Comparison of ENCODE assay signal across 1 fruit fly cellular context in genomic region chr3R:24810844-24811625, dm6.
A peak's percentile ranks its signal among the peaks of the same experiment; 100 is the strongest.
TF ChIP-seq lines count a peak whose summit lies in the region.

No protein-coding gene starts in this region.

TF ChIP-seq in whole organism, embryonic, 481 proteins besides CTCF, POLR2A, EP300 and RAD21 (continued from another document and continues in another):
- TF ChIP-seq CG10959 (GFP tag; IDR thresholded peaks at IDR 0.05; lab: Robert Waterston, UW) = peak; percentile 58; the same call in 1 of the 2 replicates
- TF ChIP-seq TFAM (GFP tag; optimal IDR thresholded peaks at IDR 0.05; lab: Kevin White, UChicago) = peak; percentile 41
- TF ChIP-seq CG18476 (GFP tag; optimal IDR thresholded peaks at IDR 0.05; lab: Kevin White, UChicago) = peak; percentile 83
- peak; percentile 88 for TF ChIP-seq so (GFP tag; IDR thresholded peaks at IDR 0.05; lab: Robert Waterston, UW)
- TF ChIP-seq E2f2 (GFP tag; IDR thresholded peaks at IDR 0.05; lab: Robert Waterston, UW) = peak; percentile 66
- TF ChIP-seq Dip3 (GFP tag; optimal IDR thresholded peaks at IDR 0.05; lab: Kevin White, UChicago) = peak; percentile 93
- TF ChIP-seq CG10431 (GFP tag; optimal IDR thresholded peaks at IDR 0.05; lab: Kevin White, UChicago) = peak; percentile 54
- TF ChIP-seq CG17829 (tag; optimal IDR thresholded peaks at IDR 0.05; lab: Kevin White, UChicago) = peak; percentile 74
- peak; percentile 63 for TF ChIP-seq en (GFP tag; optimal IDR thresholded peaks at IDR 0.05; lab: Kevin White, UChicago)
- peak; percentile 71 for TF ChIP-seq sima (GFP tag; optimal IDR thresholded peaks at IDR 0.05; lab: Kevin White, UChicago)
- TF ChIP-seq CG8290 (GFP tag; optimal IDR thresholded peaks at IDR 0.05; lab: Kevin White, UChicago) = peak; percentile 8
- peak in 1 of 2 experiments; percentile 98 for TF ChIP-seq CG8290 (tag; optimal IDR thresholded peaks at IDR 0.05; lab: Kevin White, UChicago)
- TF ChIP-seq pb (GFP tag; optimal IDR thresholded peaks at IDR 0.05; lab: Kevin White, UChicago) = peak; percentile 74
- peak; percentile 78 for TF ChIP-seq ab (GFP tag; optimal IDR thresholded peaks at IDR 0.05; lab: Kevin White, UChicago)
- peak; percentile 72 for TF ChIP-seq CG18764 (GFP tag; optimal IDR thresholded peaks at IDR 0.05; lab: Kevin White, UChicago)
- TF ChIP-seq CG12659 (GFP tag; optimal IDR thresholded peaks at IDR 0.05; lab: Kevin White, UChicago) = peak; percentile 92
- peak; percentile 92 for TF ChIP-seq Hmr (GFP tag; optimal IDR thresholded peaks at IDR 0.05; lab: Kevin White, UChicago)
- TF ChIP-seq lola (GFP tag; optimal IDR thresholded peaks at IDR 0.05; lab: Kevin White, UChicago) = peak in 1 of 3 experiments; percentile 38
- TF ChIP-seq trem (tag; optimal IDR thresholded peaks at IDR 0.05; lab: Kevin White, UChicago) = peak; percentile 27
- peak; percentile 89 for TF ChIP-seq CG10366 (GFP tag; IDR thresholded peaks at IDR 0.05; lab: Robert Waterston, UW)
- peak; percentile 83 for TF ChIP-seq CG10274 (GFP tag; optimal IDR thresholded peaks at IDR 0.05; lab: Kevin White, UChicago)
- TF ChIP-seq Tbp (GFP tag; optimal IDR thresholded peaks at IDR 0.05; lab: Kevin White, UChicago) = no peak
- peak; percentile 73 for TF ChIP-seq CG12299 (tag; optimal IDR thresholded peaks at IDR 0.05; lab: Kevin White, UChicago)
- TF ChIP-seq ash1 (GFP tag; optimal IDR thresholded peaks at IDR 0.05; lab: Kevin White, UChicago) = peak; percentile 82
- TF ChIP-seq ttk (GFP tag; IDR thresholded peaks at IDR 0.05; lab: Robert Waterston, UW) = peak; percentile 77
- TF ChIP-seq CG2678 (tag; optimal IDR thresholded peaks at IDR 0.05; lab: Kevin White, UChicago) = peak; percentile 93
- TF ChIP-seq hbn (GFP tag; IDR thresholded peaks at IDR 0.05; lab: Robert Waterston, UW; ENCODE audit: partially characterized antibody) = no peak
- peak; percentile 90 for TF ChIP-seq Fer3 (tag; optimal IDR thresholded peaks at IDR 0.05; lab: Kevin White, UChicago)
- TF ChIP-seq aop (GFP tag; IDR thresholded peaks at IDR 0.05; lab: Robert Waterston, UW) = peak; percentile 79; the same call in 1 of the 2 replicates
- peak; percentile 81 for TF ChIP-seq Sox100B (GFP tag; optimal IDR thresholded peaks at IDR 0.05; lab: Kevin White, UChicago)
- TF ChIP-seq kni (GFP tag; optimal IDR thresholded peaks at IDR 0.05; lab: Kevin White, UChicago) = no peak
- TF ChIP-seq NfI (GFP tag; optimal IDR thresholded peaks at IDR 0.05; lab: Kevin White, UChicago) = peak; percentile 93
- peak; percentile 90 for TF ChIP-seq Xrp1 (GFP tag; IDR thresholded peaks at IDR 0.05; lab: Robert Waterston, UW)
- TF ChIP-seq da (GFP tag; optimal IDR thresholded peaks at IDR 0.05; lab: Kevin White, UChicago) = peak; percentile 68
- peak; percentile 91 for TF ChIP-seq gro (GFP tag; optimal IDR thresholded peaks at IDR 0.05; lab: Kevin White, UChicago)
- no peak for TF ChIP-seq cg (GFP tag; optimal IDR thresholded peaks at IDR 0.05; lab: Kevin White, UChicago)
- TF ChIP-seq Ssrp (tag; optimal IDR thresholded peaks at IDR 0.05; lab: Kevin White, UChicago) = peak; percentile 79
- peak; percentile 86 for TF ChIP-seq CG10209 (GFP tag; optimal IDR thresholded peaks at IDR 0.05; lab: Kevin White, UChicago)
- TF ChIP-seq luna (GFP tag; optimal IDR thresholded peaks at IDR 0.05; lab: Kevin White, UChicago) = peak; percentile 69
- TF ChIP-seq CG30020 (tag; optimal IDR thresholded peaks at IDR 0.05; lab: Kevin White, UChicago) = peak; percentile 41
- TF ChIP-seq pros (GFP tag; optimal IDR thresholded peaks at IDR 0.05; lab: Kevin White, UChicago) = no peak
- TF ChIP-seq Dbx (GFP tag; IDR thresholded peaks at IDR 0.05; lab: Robert Waterston, UW) = peak; percentile 90
- TF ChIP-seq CG13424 (tag; optimal IDR thresholded peaks at IDR 0.05; lab: Kevin White, UChicago) = peak; percentile 90
- peak; percentile 62 for TF ChIP-seq crc (GFP tag; optimal IDR thresholded peaks at IDR 0.05; lab: Kevin White, UChicago)
- peak; percentile 3 for TF ChIP-seq Hmx (GFP tag; optimal IDR thresholded peaks at IDR 0.05; lab: Kevin White, UChicago)
- TF ChIP-seq Xbp1 (GFP tag; optimal IDR thresholded peaks at IDR 0.05; lab: Kevin White, UChicago) = peak; percentile 91
- peak; percentile 90 for TF ChIP-seq unpg (GFP tag; optimal IDR thresholded peaks at IDR 0.05; lab: Kevin White, UChicago)
- TF ChIP-seq CG8388 (GFP tag; optimal IDR thresholded peaks at IDR 0.05; lab: Kevin White, UChicago) = peak; percentile 76
- TF ChIP-seq tna (GFP tag; IDR thresholded peaks at IDR 0.05; lab: Robert Waterston, UW; ENCODE audit: partially characterized antibody) = no peak
- peak; percentile 84 for TF ChIP-seq CG11247 (GFP tag; IDR thresholded peaks at IDR 0.05; lab: Robert Waterston, UW)
- TF ChIP-seq Ravus (GFP tag; IDR thresholded peaks at IDR 0.05; lab: Robert Waterston, UW) = peak; percentile 65
- TF ChIP-seq ind (GFP tag; optimal IDR thresholded peaks at IDR 0.05; lab: Kevin White, UChicago) = peak; percentile 89
- TF ChIP-seq ftz-f1 (GFP tag; optimal IDR thresholded peaks at IDR 0.05; lab: Kevin White, UChicago) = peak; percentile 40
- TF ChIP-seq sug (tag; optimal IDR thresholded peaks at IDR 0.05; lab: Kevin White, UChicago) = peak; percentile 76
- peak; percentile 78 for TF ChIP-seq Side (GFP tag; optimal IDR thresholded peaks at IDR 0.05; lab: Kevin White, UChicago)
- peak; percentile 72; the same call in 2 of the 3 replicates for TF ChIP-seq sr (GFP tag; IDR thresholded peaks at IDR 0.05; lab: Robert Waterston, UW)
- peak; percentile 44 for TF ChIP-seq CG10565 (GFP tag; optimal IDR thresholded peaks at IDR 0.05; lab: Kevin White, UChicago)
- peak; percentile 95 for TF ChIP-seq CG32532 (GFP tag; IDR thresholded peaks at IDR 0.05; lab: Robert Waterston, UW)
- TF ChIP-seq CG15601 (tag; optimal IDR thresholded peaks at IDR 0.05; lab: Kevin White, UChicago) = peak; percentile 68
- TF ChIP-seq HHEX (GFP tag; optimal IDR thresholded peaks at IDR 0.05; lab: Kevin White, UChicago) = peak; percentile 90
- peak; percentile 75 to 82 for TF ChIP-seq chif (GFP tag; optimal IDR thresholded peaks at IDR 0.05; lab: Kevin White, UChicago)
- TF ChIP-seq CG6654 (GFP tag; optimal IDR thresholded peaks at IDR 0.05; lab: Kevin White, UChicago) = peak; percentile 64
- TF ChIP-seq CG18262 (tag; optimal IDR thresholded peaks at IDR 0.05; lab: Kevin White, UChicago) = peak; percentile 81
- TF ChIP-seq Dref (GFP tag; IDR thresholded peaks at IDR 0.05; lab: Robert Waterston, UW) = no peak
- TF ChIP-seq onecut (GFP tag; IDR thresholded peaks at IDR 0.05; lab: Robert Waterston, UW) = peak; percentile 73
- peak; percentile 41; the same call in 1 of the 2 replicates for TF ChIP-seq GATAe (GFP tag; conservative IDR thresholded peaks at IDR 0.05; lab: Robert Waterston, UW)
- TF ChIP-seq nmo (GFP tag; optimal IDR thresholded peaks at IDR 0.05; lab: Kevin White, UChicago) = peak; percentile 88
- no peak for TF ChIP-seq CG6254 (GFP tag; optimal IDR thresholded peaks at IDR 0.05; lab: Kevin White, UChicago)
- TF ChIP-seq CG10321 (GFP tag; IDR thresholded peaks at IDR 0.05; lab: Robert Waterston, UW) = peak; percentile 55; the same call in 1 of the 2 replicates
- TF ChIP-seq CG8281 (tag; optimal IDR thresholded peaks at IDR 0.05; lab: Kevin White, UChicago) = peak; percentile 73
- peak; percentile 87 for TF ChIP-seq B-H1 (GFP tag; IDR thresholded peaks at IDR 0.05; lab: Robert Waterston, UW)
- peak; percentile 75 for TF ChIP-seq tin (GFP tag; optimal IDR thresholded peaks at IDR 0.05; lab: Kevin White, UChicago)
- peak; percentile 78 for TF ChIP-seq ATbp (GFP tag; optimal IDR thresholded peaks at IDR 0.05; lab: Kevin White, UChicago)
- TF ChIP-seq stwl (tag; optimal IDR thresholded peaks at IDR 0.05; lab: Kevin White, UChicago) = no peak
- TF ChIP-seq CG32772 (GFP tag; IDR thresholded peaks at IDR 0.05; lab: Robert Waterston, UW) = peak; percentile 82
- TF ChIP-seq Nf-YB (GFP tag; optimal IDR thresholded peaks at IDR 0.05; lab: Kevin White, UChicago) = peak; percentile 63
- TF ChIP-seq CG9876 (GFP tag; optimal IDR thresholded peaks at IDR 0.05; lab: Kevin White, UChicago) = peak; percentile 50
- no peak for TF ChIP-seq ato (GFP tag; IDR thresholded peaks at IDR 0.05; lab: Robert Waterston, UW; ENCODE audit: partially characterized antibody)
- TF ChIP-seq CG17328 (GFP tag; IDR thresholded peaks at IDR 0.05; lab: Robert Waterston, UW) = peak; percentile 86
- TF ChIP-seq Bgb (GFP tag; IDR thresholded peaks at IDR 0.05; lab: Robert Waterston, UW; ENCODE audit: partially characterized antibody) = no peak
- peak; percentile 90 for TF ChIP-seq Gug (GFP tag; IDR thresholded peaks at IDR 0.05; lab: Robert Waterston, UW)
- peak; percentile 78 for TF ChIP-seq CG31224 (GFP tag; IDR thresholded peaks at IDR 0.05; lab: Robert Waterston, UW)
- peak; percentile 76 for TF ChIP-seq twi (tag; optimal IDR thresholded peaks at IDR 0.05; lab: Kevin White, UChicago)
- TF ChIP-seq CG9215 (GFP tag; IDR thresholded peaks at IDR 0.05; lab: Robert Waterston, UW) = peak; percentile 78
- no peak for TF ChIP-seq cad (GFP tag; optimal IDR thresholded peaks at IDR 0.05; lab: Kevin White, UChicago)
- TF ChIP-seq emc (GFP tag; optimal IDR thresholded peaks at IDR 0.05; lab: Kevin White, UChicago) = peak; percentile 83
- TF ChIP-seq CG42726 (GFP tag; IDR thresholded peaks at IDR 0.05; lab: Robert Waterston, UW; ENCODE audit: partially characterized antibody) = no peak
- TF ChIP-seq NK7.1 (GFP tag; optimal IDR thresholded peaks at IDR 0.05; lab: Kevin White, UChicago) = peak; percentile 67
- TF ChIP-seq CG10147 (GFP tag; optimal IDR thresholded peaks at IDR 0.05; lab: Kevin White, UChicago) = peak; percentile 68
- peak; percentile 19 for TF ChIP-seq nom (GFP tag; optimal IDR thresholded peaks at IDR 0.05; lab: Kevin White, UChicago)
- peak; percentile 86 for TF ChIP-seq Mad (GFP tag; optimal IDR thresholded peaks at IDR 0.05; lab: Kevin White, UChicago)
- TF ChIP-seq CG14667 (GFP tag; IDR thresholded peaks at IDR 0.05; lab: Robert Waterston, UW) = peak; percentile 79; the same call in 1 of the 2 replicates
- TF ChIP-seq CG2199 (GFP tag; IDR thresholded peaks at IDR 0.05; lab: Robert Waterston, UW) = peak; percentile 77; the same call in 2 of the 3 replicates
- TF ChIP-seq Asciz (GFP tag; optimal IDR thresholded peaks at IDR 0.05; lab: Kevin White, UChicago) = peak; percentile 79
- peak; percentile 88 for TF ChIP-seq esg (GFP tag; conservative IDR thresholded peaks at IDR 0.05; lab: Robert Waterston, UW)
- TF ChIP-seq gt (GFP tag; IDR thresholded peaks at IDR 0.05; lab: Robert Waterston, UW) = no peak
- TF ChIP-seq run (tag; optimal IDR thresholded peaks at IDR 0.05; lab: Kevin White, UChicago) = peak; percentile 59
- peak; percentile 62 for TF ChIP-seq cas (GFP tag; IDR thresholded peaks at IDR 0.05; lab: Robert Waterston, UW)
- TF ChIP-seq CG16815 (GFP tag; optimal IDR thresholded peaks at IDR 0.05; lab: Kevin White, UChicago) = peak; percentile 60
- peak; percentile 65 for TF ChIP-seq dati (GFP tag; IDR thresholded peaks at IDR 0.05; lab: Robert Waterston, UW)
- TF ChIP-seq Jarid2 (GFP tag; optimal IDR thresholded peaks at IDR 0.05; lab: Kevin White, UChicago) = peak; percentile 75
- TF ChIP-seq CG16813 (GFP tag; IDR thresholded peaks at IDR 0.05; lab: Robert Waterston, UW; ENCODE audit: partially characterized antibody) = no peak
- TF ChIP-seq CG1024 (GFP tag; IDR thresholded peaks at IDR 0.05; lab: Robert Waterston, UW) = peak; percentile 72
- TF ChIP-seq pita (GFP tag; optimal IDR thresholded peaks at IDR 0.05; lab: Kevin White, UChicago) = no peak
- TF ChIP-seq CG12071 (GFP tag; optimal IDR thresholded peaks at IDR 0.05; lab: Kevin White, UChicago) = peak; percentile 94
- peak; percentile 87 for TF ChIP-seq az2 (GFP tag; optimal IDR thresholded peaks at IDR 0.05; lab: Kevin White, UChicago)
- TF ChIP-seq Ada2b (GFP tag; IDR thresholded peaks at IDR 0.05; lab: Robert Waterston, UW) = peak; percentile 90
- TF ChIP-seq CG4854 (GFP tag; optimal IDR thresholded peaks at IDR 0.05; lab: Kevin White, UChicago) = peak; percentile 76
- TF ChIP-seq CG7928 (GFP tag; optimal IDR thresholded peaks at IDR 0.05; lab: Kevin White, UChicago) = peak; percentile 69
- peak; percentile 76 for TF ChIP-seq lbe (GFP tag; optimal IDR thresholded peaks at IDR 0.05; lab: Kevin White, UChicago)
- TF ChIP-seq jigr1 (GFP tag; IDR thresholded peaks at IDR 0.05; lab: Robert Waterston, UW) = no peak
- no peak for TF ChIP-seq Hr39 (optimal IDR thresholded peaks at IDR 0.05; lab: Kevin White, UChicago)
- TF ChIP-seq knrl (GFP tag; IDR thresholded peaks at IDR 0.05; lab: Robert Waterston, UW; ENCODE audit: partially characterized antibody) = no peak
- peak; percentile 96 for TF ChIP-seq CG12769 (tag; optimal IDR thresholded peaks at IDR 0.05; lab: Kevin White, UChicago)
- peak; percentile 76 for TF ChIP-seq Ets97D (GFP tag; optimal IDR thresholded peaks at IDR 0.05; lab: Kevin White, UChicago)
- TF ChIP-seq CG8359 (GFP tag; optimal IDR thresholded peaks at IDR 0.05; lab: Kevin White, UChicago; ENCODE audit: borderline replicate concordance) = no peak
- TF ChIP-seq CG31388 (GFP tag; optimal IDR thresholded peaks at IDR 0.05; lab: Kevin White, UChicago) = peak; percentile 28
- TF ChIP-seq sim (GFP tag; IDR thresholded peaks at IDR 0.05; lab: Robert Waterston, UW) = 0 out of 2 replicates have a peak, but pooled peaks have one; percentile 12
- TF ChIP-seq Scr (GFP tag; IDR thresholded peaks at IDR 0.05; lab: Robert Waterston, UW; ENCODE audit: partially characterized antibody) = no peak
- TF ChIP-seq CG11398 (GFP tag; optimal IDR thresholded peaks at IDR 0.05; lab: Kevin White, UChicago) = peak; percentile 71
- peak; percentile 95 for TF ChIP-seq CG15269 (tag; optimal IDR thresholded peaks at IDR 0.05; lab: Kevin White, UChicago)
- TF ChIP-seq Dp (GFP tag; optimal IDR thresholded peaks at IDR 0.05; lab: Kevin White, UChicago) = peak; percentile 2
- no peak for TF ChIP-seq amos (GFP tag; IDR thresholded peaks at IDR 0.05; lab: Robert Waterston, UW; ENCODE audit: partially characterized antibody)
- peak; percentile 30 for TF ChIP-seq CG15696 (tag; optimal IDR thresholded peaks at IDR 0.05; lab: Kevin White, UChicago)
- TF ChIP-seq jing (GFP tag; optimal IDR thresholded peaks at IDR 0.05; lab: Kevin White, UChicago) = peak; percentile 76
- TF ChIP-seq CG15514 (GFP tag; optimal IDR thresholded peaks at IDR 0.05; lab: Kevin White, UChicago) = peak; percentile 82
- peak; percentile 90 for TF ChIP-seq mam (GFP tag; optimal IDR thresholded peaks at IDR 0.05; lab: Kevin White, UChicago)
- peak; percentile 78 for TF ChIP-seq repo (GFP tag; optimal IDR thresholded peaks at IDR 0.05; lab: Kevin White, UChicago)
- TF ChIP-seq CG34422 (GFP tag; IDR thresholded peaks at IDR 0.05; lab: Robert Waterston, UW) = peak; percentile 91
- peak; percentile 76; the same call in 2 of the 3 replicates for TF ChIP-seq CG11560 (tag; IDR thresholded peaks at IDR 0.05; lab: Robert Waterston, UW)
